Fruit fly (Drosophila melanogaster) whole organism, pupa: ENCODE results near the gene Vha16-3.

Experiments used
- CG10348 ChIP-seq: fragments of 200-800 bp; sonication (Bioruptor generic); IDR thresholded peaks from 2 replicates; pipeline ENCODE4 v1.3.6; 2022; ENCODE audit warnings: missing biosample characterization, missing genetic modification characterization
- CG13204 ChIP-seq: fragments of 200-800 bp; sonication (Bioruptor generic); optimal IDR thresholded peaks from 2 replicates; lab custom pipeline; 2018; ENCODE audit warnings: missing biosample characterization, mild to moderate bottlenecking, missing genetic modification characterization, moderate library complexity
- CG4496 ChIP-seq: fragments of 200-800 bp; sonication (Bioruptor generic); IDR thresholded peaks from 3 replicates; pipeline ENCODE4 v1.3.6; 2022; ENCODE audit warnings: missing biosample characterization, missing genetic modification characterization
- CG9948 ChIP-seq: fragments of 200-800 bp; sonication (Bioruptor generic); optimal IDR thresholded peaks from 2 replicates; lab custom pipeline; 2018; ENCODE audit warnings: missing biosample characterization, mild to moderate bottlenecking, missing genetic modification characterization, moderate library complexity
- EcR ChIP-seq: fragments of 200-800 bp; sonication (Bioruptor generic); optimal IDR thresholded peaks from 3 replicates; lab custom pipeline; 2019; ENCODE audit warnings: missing biosample characterization, missing genetic modification characterization, mild to moderate bottlenecking, moderate library complexity, missing genetic modification reagents
- Pif1A ChIP-seq: fragments of 200-800 bp; sonication (Bioruptor generic); optimal IDR thresholded peaks from 3 replicates; lab custom pipeline; 2016; ENCODE audit warnings: missing biosample characterization, missing genetic modification characterization
- fd96Ca ChIP-seq: fragments of 200-800 bp; sonication (Bioruptor generic); IDR thresholded peaks from 3 replicates; pipeline ENCODE4 v1.3.6; 2022; ENCODE audit warnings: missing biosample characterization, missing genetic modification characterization

dm6 chr3L:11483135-11483534, 10.0 kb downstream of the Vha16-3 start:
- TF ChIP-seq CG4496 (GFP tag; lab: Robert Waterston, UW) (peak; percentile 64; the same call in 2 of the 3 replicates), fd96Ca (GFP tag; lab: Robert Waterston, UW) (no peak; the same call in 2 of the 3 replicates), EcR (no peak), CG9948 (tag; lab: Kevin White, UChicago) (peak; percentile 64), CG13204 (GFP tag; lab: Kevin White, UChicago) (no peak), Pif1A (GFP tag; lab: Kevin White, UChicago) (peak; percentile 66), CG10348 (GFP tag; lab: Robert Waterston, UW) (no peak)
